Worm (Caenorhabditis elegans) whole organism, L4/young adult: ENCODE results near the gene ZK622.4.

Source experiments
- W03F9.2 ChIP-seq: fragments of 150-350 bp; optimal IDR thresholded peaks from 2 replicates; lab custom pipeline; 2014; ENCODE audit warnings: missing biosample characterization, missing genetic modification characterization
- dao-5 ChIP-seq: sonication (generic microtip); optimal IDR thresholded peaks from 2 replicates; lab custom pipeline; 2016; ENCODE audit warnings: missing genotype, missing genetic modification characterization, moderate library complexity, missing compliant biosample characterization
- him-1 ChIP-seq: sonication (generic microtip); optimal IDR thresholded peaks from 2 replicates; lab custom pipeline; 2016; ENCODE audit warnings: missing genotype, missing genetic modification reagents, missing genetic modification characterization, missing compliant biosample characterization

ce11 chrII:5264650-5265049, 27.9 kb upstream of the ZK622.4 start:
- TF ChIP-seq dao-5 (tag; lab: Kevin White, UChicago): no peak
- no peak for TF ChIP-seq him-1 (tag; lab: Kevin White, UChicago)
- no peak for TF ChIP-seq W03F9.2 (tag; lab: Kevin White, UChicago)
